Worm (Caenorhabditis elegans) whole organism, L3 larva: ENCODE measurements around the gene Y73B6BL.47.
"Not testable (repeated sequence)": the region's sequence is repeated elsewhere in the genome, so short reads cannot be mapped to it uniquely, and the experiment has no call there.

Experiments
- R02D3.7 ChIP-seq: fragments of 150-350 bp; optimal IDR thresholded peaks from 2 replicates; lab custom pipeline; 2014; ENCODE audit warnings: missing biosample characterization, missing genetic modification characterization
- ZK546.5 ChIP-seq: sonication (generic microtip); optimal IDR thresholded peaks from 2 replicates; lab custom pipeline; 2017; ENCODE audit warnings: missing biosample characterization, missing genetic modification characterization
- ceh-16 ChIP-seq: sonication (generic microtip); optimal IDR thresholded peaks from 2 replicates; lab custom pipeline; 2017; ENCODE audit warnings: missing biosample characterization, missing genetic modification characterization
- ceh-28 ChIP-seq: fragments of 150-350 bp; optimal IDR thresholded peaks from 2 replicates; lab custom pipeline; 2014; ENCODE audit warnings: missing biosample characterization, missing genetic modification reagents, missing genetic modification characterization
- ceh-82 ChIP-seq: fragments of 150-350 bp; optimal IDR thresholded peaks from 2 replicates; lab custom pipeline; 2014; ENCODE audit warnings: missing biosample characterization, missing genetic modification characterization
- ceh-9 ChIP-seq: sonication (generic microtip); optimal IDR thresholded peaks from 2 replicates; lab custom pipeline; 2018; ENCODE audit warnings: missing biosample characterization, missing genetic modification characterization
- daf-12 ChIP-seq: fragments of 150-350 bp; optimal IDR thresholded peaks from 2 replicates; lab custom pipeline; 2014; ENCODE audit warnings: missing biosample characterization, missing genetic modification reagents, missing genetic modification characterization
- egl-27 ChIP-seq: sonication (generic microtip); optimal IDR thresholded peaks from 4 replicates; lab custom pipeline; 2017; ENCODE audit warnings: missing biosample characterization, missing genetic modification reagents, missing genetic modification characterization
- egl-5 ChIP-seq: fragments of 150-350 bp; optimal IDR thresholded peaks from 2 replicates; lab custom pipeline; 2017; ENCODE audit warnings: missing biosample characterization, missing genetic modification reagents, missing genetic modification characterization, inconsistent platforms
- elt-2 ChIP-seq: sonication (generic microtip); optimal IDR thresholded peaks from 2 replicates; lab custom pipeline; 2016; ENCODE audit warnings: missing genetic modification reagents, mild to moderate bottlenecking, missing genetic modification characterization, missing compliant biosample characterization
- eor-1 ChIP-seq, 2 experiments: fragments of 150-350 bp; optimal IDR thresholded peaks; 2 replicates each; lab custom pipeline; 2014 to 2018; ENCODE audit warnings: missing biosample characterization in 2 of 2, missing genetic modification characterization in 2 of 2
- fkh-10 ChIP-seq: sonication (generic microtip); optimal IDR thresholded peaks from 2 replicates; lab custom pipeline; 2017; ENCODE audit warnings: missing biosample characterization, missing genetic modification reagents, missing genetic modification characterization
- hmg-11 ChIP-seq: sonication (generic microtip); optimal IDR thresholded peaks from 2 replicates; lab custom pipeline; 2016; ENCODE audit warnings: missing genetic modification characterization, missing compliant biosample characterization
- jun-1 ChIP-seq: fragments of 150-350 bp; optimal IDR thresholded peaks from 2 replicates; lab custom pipeline; 2014; ENCODE audit warnings: missing biosample characterization, missing genetic modification reagents, missing genetic modification characterization
- lin-15B ChIP-seq: fragments of 150-350 bp; optimal IDR thresholded peaks from 2 replicates; lab custom pipeline; 2014; ENCODE audit warnings: missing biosample characterization, missing genetic modification characterization
- lin-39 ChIP-seq: fragments of 150-350 bp; optimal IDR thresholded peaks from 2 replicates; lab custom pipeline; 2018; ENCODE audit warnings: missing biosample characterization, missing genetic modification reagents, missing genetic modification characterization
- lsy-12 ChIP-seq: sonication (generic microtip); optimal IDR thresholded peaks from 2 replicates; lab custom pipeline; 2016; ENCODE audit warnings: mild to moderate bottlenecking, missing genetic modification characterization, missing compliant biosample characterization
- mdl-1 ChIP-seq: fragments of 150-350 bp; optimal IDR thresholded peaks from 2 replicates; lab custom pipeline; 2014; ENCODE audit warnings: missing biosample characterization, missing genetic modification characterization
- mml-1 ChIP-seq: fragments of 150-350 bp; sonication (generic microtip); optimal IDR thresholded peaks from 3 replicates; lab custom pipeline; 2014; ENCODE audit warnings: missing biosample characterization, missing genetic modification characterization
- nfya-1 ChIP-seq: sonication (generic microtip); optimal IDR thresholded peaks from 2 replicates; lab custom pipeline; 2017; ENCODE audit warnings: missing genetic modification characterization, mild to moderate bottlenecking, missing compliant biosample characterization, antibody characterized with exemption, moderate library complexity; ENCODE audit not compliant: insufficient read depth
- nhr-12 ChIP-seq: fragments of 150-350 bp; optimal IDR thresholded peaks from 2 replicates; lab custom pipeline; 2014; ENCODE audit warnings: missing biosample characterization, missing genetic modification characterization
- nhr-23 ChIP-seq: fragments of 150-350 bp; optimal IDR thresholded peaks from 2 replicates; lab custom pipeline; 2014; ENCODE audit warnings: missing biosample characterization, missing genetic modification reagents, missing genetic modification characterization
- nhr-237 ChIP-seq: fragments of 150-350 bp; optimal IDR thresholded peaks from 2 replicates; lab custom pipeline; 2014; ENCODE audit warnings: missing biosample characterization, missing genetic modification characterization
- nhr-25 ChIP-seq: sonication (generic microtip); optimal IDR thresholded peaks from 2 replicates; lab custom pipeline; 2017; ENCODE audit warnings: missing biosample characterization, missing genetic modification characterization
- nhr-43 ChIP-seq: sonication (generic microtip); optimal IDR thresholded peaks from 2 replicates; lab custom pipeline; 2016; ENCODE audit warnings: mild to moderate bottlenecking, missing genetic modification characterization, missing compliant biosample characterization; ENCODE audit not compliant: poor library complexity, severe bottlenecking
- nhr-76 ChIP-seq: fragments of 150-350 bp; sonication (generic microtip); optimal IDR thresholded peaks from 5 replicates; lab custom pipeline; 2014; ENCODE audit warnings: missing biosample characterization, missing genetic modification characterization
- nhr-77 ChIP-seq: fragments of 150-350 bp; optimal IDR thresholded peaks from 2 replicates; lab custom pipeline; 2014; ENCODE audit warnings: missing biosample characterization, missing genetic modification characterization
- pha-4 ChIP-seq: fragments of 150-350 bp; optimal IDR thresholded peaks from 2 replicates; lab custom pipeline; 2014; ENCODE audit warnings: missing biosample characterization, missing genetic modification reagents, missing genetic modification characterization
- pqm-1 ChIP-seq: fragments of 150-350 bp; optimal IDR thresholded peaks from 2 replicates; lab custom pipeline; 2017; ENCODE audit warnings: missing biosample characterization, missing genetic modification characterization, inconsistent platforms
- sea-2 ChIP-seq: fragments of 150-350 bp; sonication (generic microtip); optimal IDR thresholded peaks from 4 replicates; lab custom pipeline; 2014; ENCODE audit warnings: missing biosample characterization, missing genetic modification reagents, missing genetic modification characterization
- skn-1 ChIP-seq: fragments of 150-350 bp; optimal IDR thresholded peaks from 2 replicates; lab custom pipeline; 2014; ENCODE audit warnings: missing biosample characterization, missing genetic modification characterization
- snpc-4 ChIP-seq: fragments of 150-350 bp; optimal IDR thresholded peaks from 2 replicates; lab custom pipeline; 2014; ENCODE audit warnings: missing biosample characterization, missing genetic modification characterization
- tbx-2 ChIP-seq: sonication (generic microtip); optimal IDR thresholded peaks from 2 replicates; lab custom pipeline; 2016; ENCODE audit warnings: mild to moderate bottlenecking, missing genetic modification characterization, missing compliant biosample characterization
- unc-39 ChIP-seq: sonication (generic microtip); optimal IDR thresholded peaks from 4 replicates; lab custom pipeline; 2017; ENCODE audit warnings: missing biosample characterization, missing genetic modification characterization
- unc-62 ChIP-seq: fragments of 150-350 bp; sonication (generic microtip); optimal IDR thresholded peaks from 4 replicates; lab custom pipeline; 2014; ENCODE audit warnings: missing biosample characterization, missing genetic modification reagents, missing genetic modification characterization
- zag-1 ChIP-seq: fragments of 150-350 bp; optimal IDR thresholded peaks from 2 replicates; lab custom pipeline; 2014; ENCODE audit warnings: missing biosample characterization, missing genetic modification characterization
- ztf-4 ChIP-seq: fragments of 150-350 bp; optimal IDR thresholded peaks from 2 replicates; lab custom pipeline; 2014; ENCODE audit warnings: missing biosample characterization, missing genetic modification characterization

Gene Y73B6BL.47

ce11 chrIV:6361668-6362067 is at the start of gene Y73B6BL.47:
TSS of gene Y73B6BL.47 (plus strand) at chrIV:6361968.
- TF ChIP-seq nhr-77 (tag; lab: Kevin White, UChicago), result no peak
- no peak for TF ChIP-seq lin-39 (tag; lab: Kevin White, UChicago)
- TF ChIP-seq eor-1 (tag; optimal IDR thresholded peaks at IDR 0.05; lab: Kevin White, UChicago), result no peak
- no peak for TF ChIP-seq pha-4 (tag; lab: Kevin White, UChicago)
- TF ChIP-seq unc-62, result no peak
- no peak for TF ChIP-seq nhr-237 (tag; lab: Kevin White, UChicago)
- TF ChIP-seq nhr-43, result no peak
- no peak for TF ChIP-seq nhr-12 (tag; lab: Kevin White, UChicago)
- no peak for TF ChIP-seq ceh-16 (tag; lab: Kevin White, UChicago)
- no peak for TF ChIP-seq lin-15B (tag; lab: Kevin White, UChicago)
- TF ChIP-seq unc-39 (tag; lab: Kevin White, UChicago), result no peak
- TF ChIP-seq elt-2 (tag; lab: Kevin White, UChicago), result no peak
- TF ChIP-seq egl-27 (tag; lab: Kevin White, UChicago), result no peak
- TF ChIP-seq, all 47 proteins: peak for 0

- TF ChIP-seq jun-1, hmg-11, egl-27 (tag; lab: Kevin White, UChicago): not testable (repeated sequence)
Observed at ce11 chrIV:6317357-6317756, 44.4 kb upstream of the Y73B6BL.47 start, which contains the start of gene Y73B6BL.12. TSS of gene Y73B6BL.12 (minus strand) at chrIV:6317457.

- TF ChIP-seq ztf-4 (tag; lab: Kevin White, UChicago) (no peak), mdl-1 (tag; lab: Kevin White, UChicago) (peak; percentile 12), nhr-23 (peak; percentile 95), hmg-11 (tag; lab: Kevin White, UChicago) (peak; percentile 51), ceh-9 (tag; lab: Kevin White, UChicago) (no peak), zag-1 (tag; lab: Kevin White, UChicago) (no peak), mml-1 (tag; lab: Kevin White, UChicago) (no peak), tbx-2 (tag; lab: Kevin White, UChicago) (peak; percentile 81), ceh-28 (peak; percentile 67), ZK546.5 (tag; lab: Kevin White, UChicago) (peak; percentile 63), nfya-1 (tag; lab: Kevin White, UChicago) (peak; percentile 89), lin-15B (tag; lab: Kevin White, UChicago) (peak; percentile 87), nhr-76 (no peak), skn-1 (peak; percentile 85), nhr-43 (peak; percentile 95), pha-4 (tag; lab: Kevin White, UChicago) (peak; percentile 93), R02D3.7 (tag; lab: Kevin White, UChicago) (peak; percentile 88), sea-2 (GFP tag; lab: Kevin White, UChicago) (no peak), unc-62 (no peak), pqm-1 (tag; lab: Kevin White, UChicago) (peak; percentile 15), jun-1 (tag; lab: Kevin White, UChicago) (peak; percentile 66), fkh-10 (GFP tag; lab: Kevin White, UChicago) (peak; percentile 87), snpc-4 (tag; lab: Kevin White, UChicago) (peak; percentile 90), daf-12 (tag; lab: Kevin White, UChicago) (no peak), eor-1 (tag; optimal IDR thresholded peaks at IDR 0.05; lab: Kevin White, UChicago) (peak in 1 of 2 experiments; percentile 55), nhr-25 (peak; percentile 72), ceh-82 (tag; lab: Kevin White, UChicago) (peak; percentile 32), lin-39 (tag; lab: Kevin White, UChicago) (no peak), lsy-12 (peak; percentile 84), elt-2 (tag; lab: Kevin White, UChicago) (peak; percentile 56), egl-5 (tag; lab: Kevin White, UChicago) (peak; percentile 21)
Observed at ce11 chrIV:6321667-6322066, 40.1 kb upstream of the Y73B6BL.47 start, which contains the start of gene Y73B6BL.29. TSS of gene Y73B6BL.29 (plus strand) at chrIV:6321929.
